Worm (Caenorhabditis elegans) whole organism, young adult: ENCODE results near the gene B0302.5.

ENCODE experiments used
- B0019.2 ChIP-seq: fragments of 200-800 bp; sonication (Bioruptor generic); conservative IDR thresholded peaks from 2 replicates; pipeline ENCODE4 v1.3.6; 2022; ENCODE audit warnings: missing genetic modification reagents, missing genetic modification characterization, missing compliant biosample characterization
- B0261.1 ChIP-seq: sonication (generic microtip); optimal IDR thresholded peaks from 2 replicates; lab custom pipeline; 2016; ENCODE audit warnings: mild to moderate bottlenecking, missing genetic modification characterization, moderate library complexity, missing compliant biosample characterization
- B0336.3 ChIP-seq: fragments of 200-800 bp; sonication (Bioruptor generic); IDR thresholded peaks from 2 replicates; pipeline ENCODE4 v1.3.6; 2022; ENCODE audit warnings: missing genetic modification characterization, missing compliant biosample characterization
- C06A6.2 ChIP-seq: fragments of 200-800 bp; sonication (Bioruptor generic); conservative IDR thresholded peaks from 2 replicates; pipeline ENCODE4 v1.3.6; 2022; ENCODE audit warnings: missing genetic modification characterization, missing compliant biosample characterization
- F22D6.2 ChIP-seq: sonication (generic microtip); optimal IDR thresholded peaks from 2 replicates; lab custom pipeline; 2016; ENCODE audit warnings: mild to moderate bottlenecking, missing genetic modification characterization, missing compliant biosample characterization
- F23B12.7 ChIP-seq: sonication (generic microtip); optimal IDR thresholded peaks from 2 replicates; lab custom pipeline; 2017; ENCODE audit warnings: missing genetic modification characterization, mild to moderate bottlenecking, missing compliant biosample characterization, antibody characterized with exemption, moderate library complexity; ENCODE audit not compliant: insufficient read depth
- F37B4.10 ChIP-seq: fragments of 200-800 bp; sonication (Bioruptor generic); IDR thresholded peaks from 2 replicates; pipeline ENCODE4 v1.3.6; 2022; ENCODE audit warnings: missing genetic modification characterization, missing compliant biosample characterization
- T07F8.4 ChIP-seq: sonication (generic microtip); optimal IDR thresholded peaks from 2 replicates; lab custom pipeline; 2016; ENCODE audit warnings: mild to moderate bottlenecking, missing genetic modification characterization, moderate library complexity, missing compliant biosample characterization
- Y53F4B.3 ChIP-seq: fragments of 200-800 bp; sonication (Bioruptor generic); IDR thresholded peaks from 2 replicates; pipeline ENCODE4 v1.3.6; 2022; ENCODE audit warnings: missing genetic modification reagents, missing genetic modification characterization, missing compliant biosample characterization
- Y53G8AR.9 ChIP-seq: fragments of 200-800 bp; sonication (Bioruptor generic); conservative IDR thresholded peaks from 2 replicates; pipeline ENCODE4 v1.3.6; 2022; ENCODE audit warnings: missing genetic modification reagents, missing genetic modification characterization, missing compliant biosample characterization
- Y56A3A.18 ChIP-seq: fragments of 200-800 bp; sonication (Bioruptor generic); IDR thresholded peaks from 2 replicates; pipeline ENCODE4 v1.3.6; 2022; ENCODE audit warnings: missing genetic modification reagents, missing genetic modification characterization, missing compliant biosample characterization
- ama-1 ChIP-seq, 3 experiments: fragments of 150-350 bp in 1 of 3; sonication (generic microtip) in 2 of 3; optimal IDR thresholded peaks; 2 replicates each; lab custom pipeline; 2014 to 2018; ENCODE audit warnings: missing biosample characterization in 2 of 3, missing genetic modification characterization in 2 of 3, missing genetic modification reagents in 2 of 3
- aptf-2 ChIP-seq: fragments of 200-800 bp; sonication (Bioruptor generic); conservative IDR thresholded peaks from 2 replicates; pipeline ENCODE4 v1.3.6; 2022; ENCODE audit warnings: missing genetic modification reagents, missing genetic modification characterization, missing compliant biosample characterization
- atf-7 ChIP-seq: sonication (generic microtip); optimal IDR thresholded peaks from 2 replicates; lab custom pipeline; 2017; ENCODE audit warnings: mild to moderate bottlenecking, missing genetic modification characterization, missing compliant biosample characterization
- attf-6 ChIP-seq: fragments of 200-800 bp; sonication (Bioruptor generic); IDR thresholded peaks from 2 replicates; pipeline ENCODE4 v1.3.6; 2022; ENCODE audit warnings: missing genetic modification reagents, missing genetic modification characterization, missing compliant biosample characterization
- cebp-1 ChIP-seq, 2 experiments: fragments of 200-800 bp in 1 of 2; sonication (Bioruptor generic) in 1 of 2; sonication (generic microtip) in 1 of 2; IDR thresholded peaks in 1 of 2; optimal IDR thresholded peaks in 1 of 2; 2 replicates each; pipeline versions ENCODE4 v1.3.6 to Lab custom; 2017 to 2022; ENCODE audit warnings: missing compliant biosample characterization in 2 of 2, missing genetic modification characterization in 2 of 2, mild to moderate bottlenecking in 1 of 2, missing genetic modification reagents in 1 of 2, moderate library complexity in 1 of 2
- ceh-100 ChIP-seq: fragments of 200-800 bp; sonication (Bioruptor generic); IDR thresholded peaks from 2 replicates; pipeline ENCODE4 v1.3.6; 2022; ENCODE audit warnings: missing genetic modification reagents, missing genetic modification characterization, missing compliant biosample characterization
- ceh-91 ChIP-seq: fragments of 200-800 bp; sonication (Bioruptor generic); IDR thresholded peaks from 2 replicates; pipeline ENCODE4 v1.3.6; 2022; ENCODE audit warnings: missing genetic modification reagents, missing genetic modification characterization, missing compliant biosample characterization
- dpff-1 ChIP-seq: sonication (generic microtip); optimal IDR thresholded peaks from 2 replicates; lab custom pipeline; 2017; ENCODE audit warnings: mild to moderate bottlenecking, missing genetic modification characterization, missing compliant biosample characterization
- ekl-4 ChIP-seq: fragments of 200-800 bp; sonication (Bioruptor generic); IDR thresholded peaks from 2 replicates; pipeline ENCODE4 v1.3.6; 2022; ENCODE audit warnings: missing genetic modification reagents, missing genetic modification characterization, missing compliant biosample characterization
- hmg-1.2 ChIP-seq: fragments of 200-800 bp; sonication (Bioruptor generic); IDR thresholded peaks from 2 replicates; pipeline ENCODE4 v1.3.6; 2022; ENCODE audit warnings: missing genetic modification reagents, missing genetic modification characterization, missing compliant biosample characterization
- let-607 ChIP-seq, 2 experiments: fragments of 200-800 bp in 1 of 2; sonication (Bioruptor generic) in 1 of 2; sonication (generic microtip) in 1 of 2; optimal IDR thresholded peaks; 2 replicates each; lab custom pipeline; 2016 to 2018; ENCODE audit warnings: mild to moderate bottlenecking in 2 of 2, missing compliant biosample characterization in 2 of 2, missing genetic modification characterization in 2 of 2, moderate library complexity in 2 of 2, missing genotype in 1 of 2
- lsy-27 ChIP-seq: sonication (generic microtip); optimal IDR thresholded peaks from 2 replicates; lab custom pipeline; 2017; ENCODE audit warnings: missing genetic modification characterization, mild to moderate bottlenecking, missing compliant biosample characterization, antibody characterized with exemption, missing genotype, borderline replicate concordance; ENCODE audit not compliant: insufficient read depth
- madf-8 ChIP-seq: fragments of 200-800 bp; sonication (Bioruptor generic); conservative IDR thresholded peaks from 2 replicates; pipeline ENCODE4 v1.3.6; 2022; ENCODE audit warnings: missing genetic modification reagents, missing genetic modification characterization, missing compliant biosample characterization
- mes-4 ChIP-seq: sonication (generic microtip); optimal IDR thresholded peaks from 2 replicates; lab custom pipeline; 2016; ENCODE audit warnings: missing genotype, missing genetic modification characterization, missing compliant biosample characterization
- nfyb-1 ChIP-seq: fragments of 200-800 bp; sonication (Bioruptor generic); IDR thresholded peaks from 2 replicates; pipeline ENCODE4 v1.3.6; 2022; ENCODE audit warnings: missing genetic modification reagents, missing genetic modification characterization, missing compliant biosample characterization
- nhr-80 ChIP-seq: sonication (generic microtip); optimal IDR thresholded peaks from 2 replicates; lab custom pipeline; 2016; ENCODE audit warnings: missing genetic modification characterization, missing compliant biosample characterization
- rec-8 ChIP-seq, 2 experiments: sonication (generic microtip); optimal IDR thresholded peaks; 2 replicates each; lab custom pipeline; 2016; ENCODE audit warnings: mild to moderate bottlenecking in 2 of 2, missing genetic modification characterization in 2 of 2, missing genetic modification reagents in 2 of 2, missing genotype in 2 of 2, missing biosample characterization in 1 of 2, missing compliant biosample characterization in 1 of 2, moderate library complexity in 1 of 2
- rpc-1 ChIP-seq, 2 experiments: fragments of 150-350 bp in 1 of 2; sonication (generic microtip) in 1 of 2; optimal IDR thresholded peaks; 2 replicates each; lab custom pipeline; 2014 to 2018; ENCODE audit warnings: missing biosample characterization in 1 of 2, missing genetic modification characterization in 1 of 2, missing genetic modification reagents in 1 of 2, missing genotype in 1 of 2
- sdz-38 ChIP-seq: sonication (generic microtip); optimal IDR thresholded peaks from 2 replicates; lab custom pipeline; 2016; ENCODE audit warnings: missing genotype, missing genetic modification characterization, missing compliant biosample characterization
- snpc-1.1 ChIP-seq: sonication (generic microtip); optimal IDR thresholded peaks from 2 replicates; lab custom pipeline; 2017; ENCODE audit warnings: missing genetic modification characterization, mild to moderate bottlenecking, missing compliant biosample characterization, antibody characterized with exemption, moderate library complexity, missing genotype, missing genetic modification reagents; ENCODE audit not compliant: insufficient read depth
- snpc-1.3 ChIP-seq: sonication (generic microtip); optimal IDR thresholded peaks from 2 replicates; lab custom pipeline; 2017; ENCODE audit warnings: missing genetic modification characterization, mild to moderate bottlenecking, missing compliant biosample characterization, antibody characterized with exemption, moderate library complexity, missing genotype, missing genetic modification reagents; ENCODE audit not compliant: insufficient read depth
- somi-1 ChIP-seq: fragments of 200-800 bp; sonication (Bioruptor generic); optimal IDR thresholded peaks from 2 replicates; lab custom pipeline; 2018; ENCODE audit warnings: mild to moderate bottlenecking, missing genetic modification characterization, missing compliant biosample characterization
- tbx-9 ChIP-seq: sonication (generic microtip); optimal IDR thresholded peaks from 2 replicates; lab custom pipeline; 2016; ENCODE audit warnings: borderline replicate concordance, missing genetic modification characterization, inconsistent platforms, missing compliant biosample characterization
- tlf-1 ChIP-seq: fragments of 200-800 bp; sonication (Bioruptor generic); optimal IDR thresholded peaks from 2 replicates; lab custom pipeline; 2018; ENCODE audit warnings: mild to moderate bottlenecking, missing genetic modification characterization, missing compliant biosample characterization
- unc-130 ChIP-seq: sonication (generic microtip); optimal IDR thresholded peaks from 2 replicates; lab custom pipeline; 2016; ENCODE audit warnings: missing genetic modification reagents, missing genetic modification characterization, missing compliant biosample characterization
- ztf-22 ChIP-seq: fragments of 200-800 bp; sonication (Bioruptor generic); optimal IDR thresholded peaks from 2 replicates; lab custom pipeline; 2018; ENCODE audit warnings: mild to moderate bottlenecking, missing genetic modification characterization, moderate library complexity, missing compliant biosample characterization

B0302.5 gene

ce11 chrX:17195080-17195479 is at the start of gene B0302.5:
Gene B0302.5 (minus strand): TSS chrX:17195137.
- TF ChIP-seq sdz-38 (tag; lab: Kevin White, UChicago) (no peak), C06A6.2 (GFP tag; lab: Robert Waterston, UW) (no peak), ceh-100 (GFP tag; lab: Robert Waterston, UW) (no peak), nhr-80 (tag; lab: Kevin White, UChicago) (peak; percentile 84), let-607 (tag; optimal IDR thresholded peaks at IDR 0.05; lab: Kevin White, UChicago) (peak in 1 of 2 experiments; percentile 26), rec-8 (tag; optimal IDR thresholded peaks at IDR 0.05; lab: Kevin White, UChicago) (no peak)

- TF ChIP-seq madf-8 (GFP tag; lab: Robert Waterston, UW) (no peak), let-607 (tag; optimal IDR thresholded peaks at IDR 0.05; lab: Kevin White, UChicago) (no peak), tlf-1 (GFP tag; lab: Kevin White, UChicago) (no peak), tbx-9 (tag; lab: Kevin White, UChicago) (no peak), attf-6 (GFP tag; lab: Robert Waterston, UW) (no peak), ekl-4 (GFP tag; lab: Robert Waterston, UW) (no peak), T07F8.4 (tag; lab: Kevin White, UChicago) (no peak), mes-4 (no peak), rpc-1 (optimal IDR thresholded peaks at IDR 0.05; lab: Kevin White, UChicago) (no peak), rpc-1 (tag; optimal IDR thresholded peaks at IDR 0.05; lab: Kevin White, UChicago) (no peak), B0336.3 (GFP tag; lab: Robert Waterston, UW) (no peak), unc-130 (GFP tag; lab: Kevin White, UChicago) (no peak), hmg-1.2 (no peak), dpff-1 (tag; lab: Kevin White, UChicago) (no peak), F37B4.10 (no peak), ama-1 (optimal IDR thresholded peaks at IDR 0.05; lab: Kevin White, UChicago) (no peak), ama-1 (GFP tag; optimal IDR thresholded peaks at IDR 0.05; lab: Kevin White, UChicago) (no peak), Y53F4B.3 (no peak), F22D6.2 (tag; lab: Kevin White, UChicago) (no peak)
- TF ChIP-seq, all 124 proteins: peak for 0
Measured at ce11 chrX:17243053-17243452, 48.1 kb upstream of the B0302.5 start, which contains the start of gene T25G12.13. Gene T25G12.13 (plus strand): TSS chrX:17243353.

- no peak for TF ChIP-seq attf-6 (GFP tag; lab: Robert Waterston, UW)
- no peak for TF ChIP-seq ceh-91 (GFP tag; lab: Robert Waterston, UW)
- TF ChIP-seq snpc-1.1 (tag; lab: Kevin White, UChicago), result no peak
- TF ChIP-seq ztf-22 (GFP tag; lab: Kevin White, UChicago), result no peak
- no peak for TF ChIP-seq nfyb-1
- no peak for TF ChIP-seq cebp-1 (GFP tag; IDR thresholded peaks at IDR 0.05; lab: Robert Waterston, UW)
- TF ChIP-seq cebp-1 (tag; optimal IDR thresholded peaks at IDR 0.05; lab: Kevin White, UChicago), result no peak
- TF ChIP-seq ama-1 (optimal IDR thresholded peaks at IDR 0.05; lab: Kevin White, UChicago), result no peak
- no peak for TF ChIP-seq ama-1 (GFP tag; optimal IDR thresholded peaks at IDR 0.05; lab: Kevin White, UChicago)
- TF ChIP-seq B0261.1 (tag; lab: Kevin White, UChicago), result no peak
- TF ChIP-seq Y56A3A.18, result no peak
- TF ChIP-seq F22D6.2 (tag; lab: Kevin White, UChicago), result no peak
- TF ChIP-seq let-607 (tag; optimal IDR thresholded peaks at IDR 0.05; lab: Kevin White, UChicago), result no peak
- no peak for TF ChIP-seq nhr-80 (tag; lab: Kevin White, UChicago)
- TF ChIP-seq Y53G8AR.9 (GFP tag; lab: Robert Waterston, UW), result no peak
- no peak for TF ChIP-seq lsy-27 (tag; lab: Kevin White, UChicago)
- no peak for TF ChIP-seq snpc-1.3
- no peak for TF ChIP-seq F23B12.7 (tag; lab: Kevin White, UChicago)
- no peak for TF ChIP-seq B0019.2
- no peak for TF ChIP-seq aptf-2
- no peak for TF ChIP-seq somi-1
- TF ChIP-seq atf-7, result no peak
Measured at ce11 chrX:17237439-17237838, 42.5 kb upstream of the B0302.5 start, which contains the start of gene T25G12.11. Gene T25G12.11 (minus strand): TSS chrX:17237539.
